Fruit fly (Drosophila melanogaster) whole organism, embryonic: ENCODE results near the gene ETHR.

Experiments used
- CG10267 ChIP-seq: fragments of 200-800 bp; sonication (Bioruptor generic); optimal IDR thresholded peaks from 2 replicates; lab custom pipeline; 2018; ENCODE audit warnings: missing biosample characterization, mild to moderate bottlenecking, missing genetic modification characterization, moderate library complexity
- CG10431 ChIP-seq: fragments of 200-800 bp; sonication (Bioruptor generic); optimal IDR thresholded peaks from 3 replicates; lab custom pipeline; 2018; ENCODE audit warnings: missing biosample characterization, mild to moderate bottlenecking, missing genetic modification characterization
- CG10979 ChIP-seq: fragments of 200-800 bp; sonication (Bioruptor generic); optimal IDR thresholded peaks from 2 replicates; lab custom pipeline; 2018; ENCODE audit warnings: missing biosample characterization, mild to moderate bottlenecking, missing genetic modification characterization, moderate library complexity
- CG11247 ChIP-seq: fragments of 200-800 bp; sonication (Bioruptor generic); IDR thresholded peaks from 2 replicates; pipeline ENCODE4 v1.3.6; 2022; ENCODE audit warnings: missing biosample characterization, missing genetic modification characterization
- CG11723 ChIP-seq: fragments of 200-800 bp; sonication (Bioruptor generic); optimal IDR thresholded peaks from 2 replicates; lab custom pipeline; 2017; ENCODE audit warnings: missing biosample characterization, mild to moderate bottlenecking, missing genetic modification characterization
- CG12236 ChIP-seq: fragments of 200-800 bp; sonication (Bioruptor generic); optimal IDR thresholded peaks from 2 replicates; lab custom pipeline; 2016; ENCODE audit warnings: missing biosample characterization, missing genetic modification characterization
- CG14860 ChIP-seq: fragments of 200-800 bp; sonication (Bioruptor generic); IDR thresholded peaks from 3 replicates; pipeline ENCODE4 v1.3.6; 2022; ENCODE audit warnings: missing biosample characterization, missing genetic modification characterization; ENCODE audit not compliant: partially characterized antibody
- CG15601 ChIP-seq: fragments of 200-800 bp; sonication (Bioruptor generic); optimal IDR thresholded peaks from 3 replicates; lab custom pipeline; 2019; ENCODE audit warnings: missing biosample characterization, mild to moderate bottlenecking, missing genetic modification characterization, moderate library complexity
- CG16779 ChIP-seq: fragments of 200-800 bp; sonication (Bioruptor generic); IDR thresholded peaks from 2 replicates; pipeline ENCODE4 v1.3.6; 2022; ENCODE audit warnings: missing biosample characterization, missing genetic modification characterization
- CG17912 ChIP-seq: fragments of 200-800 bp; sonication (Bioruptor generic); optimal IDR thresholded peaks from 2 replicates; lab custom pipeline; 2018; ENCODE audit warnings: missing biosample characterization, mild to moderate bottlenecking, missing genetic modification characterization
- CG2116 ChIP-seq: fragments of 200-800 bp; sonication (Bioruptor generic); optimal IDR thresholded peaks from 3 replicates; lab custom pipeline; 2018; ENCODE audit warnings: missing biosample characterization, mild to moderate bottlenecking, missing genetic modification characterization
- CG2678 ChIP-seq: fragments of 200-800 bp; sonication (Bioruptor generic); optimal IDR thresholded peaks from 3 replicates; lab custom pipeline; 2019; ENCODE audit warnings: missing biosample characterization, mild to moderate bottlenecking, missing genetic modification characterization, moderate library complexity
- CG2712 ChIP-seq: fragments of 200-800 bp; optimal IDR thresholded peaks from 3 replicates; lab custom pipeline; 2019; ENCODE audit warnings: missing biosample characterization, mild to moderate bottlenecking, missing genetic modification characterization, moderate library complexity
- CG32532 ChIP-seq: fragments of 200-800 bp; sonication (Bioruptor generic); IDR thresholded peaks from 2 replicates; pipeline ENCODE4 v1.3.6; 2022; ENCODE audit warnings: missing biosample characterization, missing genetic modification characterization
- CG3995 ChIP-seq: fragments of 200-800 bp; sonication (Bioruptor generic); optimal IDR thresholded peaks from 3 replicates; lab custom pipeline; 2016; ENCODE audit warnings: missing biosample characterization, missing genetic modification characterization
- CG4707 ChIP-seq: fragments of 200-800 bp; sonication (Bioruptor generic); optimal IDR thresholded peaks from 2 replicates; lab custom pipeline; 2018; ENCODE audit warnings: missing biosample characterization, mild to moderate bottlenecking, missing genetic modification characterization, moderate library complexity
- CG5245 ChIP-seq: fragments of 200-800 bp; sonication (Bioruptor generic); optimal IDR thresholded peaks from 3 replicates; lab custom pipeline; 2016; ENCODE audit warnings: missing biosample characterization, missing genetic modification characterization
- CG5953 ChIP-seq: fragments of 200-800 bp; sonication (Bioruptor generic); IDR thresholded peaks from 2 replicates; pipeline ENCODE4 v1.3.6; 2022; ENCODE audit warnings: missing biosample characterization, missing genetic modification characterization
- CG7357 ChIP-seq: fragments of 200-800 bp; sonication (Bioruptor generic); IDR thresholded peaks from 3 replicates; pipeline ENCODE4 v1.3.6; 2022; ENCODE audit warnings: missing biosample characterization, missing genetic modification characterization
- CG7839 ChIP-seq: fragments of 200-800 bp; sonication (Bioruptor generic); optimal IDR thresholded peaks from 3 replicates; lab custom pipeline; 2018; ENCODE audit warnings: missing biosample characterization, mild to moderate bottlenecking, missing genetic modification characterization, moderate library complexity
- Chrac-16 ChIP-seq: fragments of 200-800 bp; sonication (Bioruptor generic); optimal IDR thresholded peaks from 3 replicates; lab custom pipeline; 2016; ENCODE audit warnings: missing biosample characterization, missing genetic modification characterization
- Dll ChIP-seq: fragments of 200-800 bp; sonication (Bioruptor generic); IDR thresholded peaks from 4 replicates; pipeline ENCODE4 v1.3.6; 2022; ENCODE audit warnings: missing biosample characterization, missing genetic modification characterization; ENCODE audit not compliant: partially characterized antibody
- E2f1 ChIP-seq: fragments of 200-800 bp; sonication (Bioruptor generic); IDR thresholded peaks from 2 replicates; pipeline ENCODE4 v1.3.6; 2022; ENCODE audit warnings: missing biosample characterization, missing genetic modification characterization
- Fer2 ChIP-seq: fragments of 200-800 bp; sonication (Bioruptor generic); optimal IDR thresholded peaks from 2 replicates; lab custom pipeline; 2018; ENCODE audit warnings: missing biosample characterization, mild to moderate bottlenecking, missing genetic modification characterization, moderate library complexity
- Meics ChIP-seq: fragments of 200-800 bp; sonication (Bioruptor generic); optimal IDR thresholded peaks from 2 replicates; lab custom pipeline; 2017; ENCODE audit warnings: missing biosample characterization, mild to moderate bottlenecking, missing genetic modification characterization
- Nf-YA ChIP-seq: fragments of 200-800 bp; sonication (Bioruptor generic); IDR thresholded peaks from 2 replicates; pipeline ENCODE4 v1.3.6; 2022; ENCODE audit warnings: missing biosample characterization, missing genetic modification characterization
- Nf-YB ChIP-seq: fragments of 200-800 bp; sonication (Bioruptor generic); optimal IDR thresholded peaks from 3 replicates; lab custom pipeline; 2019; ENCODE audit warnings: missing biosample characterization, mild to moderate bottlenecking, missing genetic modification characterization, moderate library complexity
- NfI ChIP-seq: fragments of 200-800 bp; sonication (Bioruptor generic); optimal IDR thresholded peaks from 3 replicates; lab custom pipeline; 2018; ENCODE audit warnings: missing biosample characterization, mild to moderate bottlenecking, missing genetic modification characterization, moderate library complexity
- Opbp ChIP-seq: fragments of 200-800 bp; sonication (Bioruptor generic); IDR thresholded peaks from 3 replicates; pipeline ENCODE4 v1.3.6; 2022; ENCODE audit warnings: missing biosample characterization, missing genetic modification characterization; ENCODE audit not compliant: partially characterized antibody
- Stat92E ChIP-seq, 3 experiments: fragments of >200 bp in 2 of 3; fragments of 200-800 bp in 1 of 3; sonication (Bioruptor generic) in 1 of 3; optimal IDR thresholded peaks; 2 replicates each; lab custom pipeline; 2017 to 2019; ENCODE audit warnings: missing biosample characterization in 3 of 3, missing genetic modification characterization in 3 of 3, mild to moderate bottlenecking in 1 of 3, moderate library complexity in 1 of 3
- ap ChIP-seq: fragments of 200-800 bp; sonication (Bioruptor generic); IDR thresholded peaks from 2 replicates; pipeline ENCODE4 v1.3.6; 2022; ENCODE audit warnings: missing biosample characterization, missing genetic modification characterization
- ase ChIP-seq: fragments of 200-800 bp; sonication (Bioruptor generic); IDR thresholded peaks from 3 replicates; pipeline ENCODE4 v1.3.6; 2022; ENCODE audit warnings: missing biosample characterization, missing genetic modification characterization
- chm ChIP-seq: fragments of 200-800 bp; sonication (Bioruptor generic); IDR thresholded peaks from 2 replicates; pipeline ENCODE4 v1.3.6; 2022; ENCODE audit warnings: missing biosample characterization, missing genetic modification characterization
- crc ChIP-seq: fragments of 200-800 bp; sonication (Bioruptor generic); optimal IDR thresholded peaks from 2 replicates; lab custom pipeline; 2016; ENCODE audit warnings: missing biosample characterization, missing genetic modification characterization
- dmrt99B ChIP-seq: fragments of 200-800 bp; sonication (Bioruptor generic); optimal IDR thresholded peaks from 2 replicates; lab custom pipeline; 2018; ENCODE audit warnings: missing biosample characterization, mild to moderate bottlenecking, missing genetic modification characterization, moderate library complexity
- hkb ChIP-seq, 2 experiments: fragments of 200-800 bp in 1 of 2; fragments of >200 bp in 1 of 2; sonication (Bioruptor generic) in 1 of 2; IDR thresholded peaks in 1 of 2; optimal IDR thresholded peaks in 1 of 2; 2 replicates each; pipeline versions ENCODE4 v1.3.6 to Lab custom; 2017 to 2022; ENCODE audit warnings: missing biosample characterization in 1 of 2, missing genetic modification characterization in 1 of 2
- jing ChIP-seq: fragments of 200-800 bp; sonication (Bioruptor generic); optimal IDR thresholded peaks from 2 replicates; lab custom pipeline; 2018; ENCODE audit warnings: missing biosample characterization, mild to moderate bottlenecking, missing genetic modification characterization
- lmd ChIP-seq: fragments of 200-800 bp; sonication (Bioruptor generic); IDR thresholded peaks from 2 replicates; pipeline ENCODE4 v1.3.6; 2022; ENCODE audit warnings: missing biosample characterization, missing genetic modification characterization
- otp ChIP-seq: fragments of 200-800 bp; sonication (Bioruptor generic); IDR thresholded peaks from 3 replicates; pipeline ENCODE4, ENCODE4 v1.3.6; 2022; ENCODE audit warnings: missing biosample characterization, missing genetic modification characterization
- pan ChIP-seq, 4 experiments: fragments of >200 bp in 3 of 4; fragments of 200-800 bp in 1 of 4; sonication (Bioruptor generic) in 1 of 4; optimal IDR thresholded peaks in 3 of 4; IDR thresholded peaks in 1 of 4; 2 replicates each; pipeline versions ENCODE4 v1.3.6 to Lab custom; 2017 to 2022; ENCODE audit warnings: missing biosample characterization in 2 of 4, missing genetic modification characterization in 2 of 4, mixed read lengths in 1 of 4
- pros ChIP-seq: fragments of 200-800 bp; sonication (Bioruptor generic); optimal IDR thresholded peaks from 3 replicates; lab custom pipeline; 2019; ENCODE audit warnings: missing biosample characterization, mild to moderate bottlenecking, missing genetic modification characterization, moderate library complexity
- pzg ChIP-seq: fragments of 200-800 bp; sonication (Bioruptor generic); optimal IDR thresholded peaks from 3 replicates; lab custom pipeline; 2018; ENCODE audit warnings: missing biosample characterization, mild to moderate bottlenecking, missing genetic modification characterization, moderate library complexity
- sens ChIP-seq: fragments of 200-800 bp; sonication (Bioruptor generic); peaks from one replicate; lab custom pipeline; 2016; ENCODE audit warnings: missing biosample characterization, missing genetic modification characterization
- seq ChIP-seq: fragments of 200-800 bp; sonication (Bioruptor generic); IDR thresholded peaks from 2 replicates; pipeline ENCODE4 v1.3.6; 2022; ENCODE audit warnings: missing biosample characterization, missing genetic modification characterization
- slou ChIP-seq: fragments of 200-800 bp; sonication (Bioruptor generic); optimal IDR thresholded peaks from 3 replicates; lab custom pipeline; 2016; ENCODE audit warnings: missing biosample characterization, missing genetic modification characterization
- tgo ChIP-seq: fragments of 200-800 bp; sonication (Bioruptor generic); IDR thresholded peaks from 3 replicates; pipeline ENCODE4 v1.3.6; 2022; ENCODE audit warnings: missing biosample characterization, missing genetic modification characterization
- tin ChIP-seq: fragments of 200-800 bp; sonication (Bioruptor generic); optimal IDR thresholded peaks from 3 replicates; lab custom pipeline; 2016; ENCODE audit warnings: missing biosample characterization, missing genetic modification characterization
- wdn ChIP-seq: fragments of 200-800 bp; sonication (Bioruptor generic); IDR thresholded peaks from 2 replicates; pipeline ENCODE4 v1.3.6; 2022; ENCODE audit warnings: missing biosample characterization, missing genetic modification characterization
- zf30C ChIP-seq: fragments of 200-800 bp; sonication (Bioruptor generic); optimal IDR thresholded peaks from 3 replicates; lab custom pipeline; 2018; ENCODE audit warnings: missing biosample characterization, mild to moderate bottlenecking, missing genetic modification characterization

The ETHR gene

dm6 chr3R:21263177-21263576 lies 16.4 kb downstream of the ETHR start (continued):
- TF ChIP-seq Chrac-16 (GFP tag; lab: Kevin White, UChicago) (no peak), Dll (GFP tag; lab: Robert Waterston, UW) (no peak), sens (GFP tag; lab: Kevin White, UChicago) (peak; percentile 78), CG3995 (GFP tag; lab: Kevin White, UChicago) (no peak), chm (GFP tag; lab: Robert Waterston, UW) (peak; percentile 76), Fer2 (tag; lab: Kevin White, UChicago) (no peak), slou (GFP tag; lab: Kevin White, UChicago) (no peak), seq (GFP tag; lab: Robert Waterston, UW) (peak; percentile 59), CG2116 (peak; percentile 33), Opbp (GFP tag; lab: Robert Waterston, UW) (no peak), CG32532 (GFP tag; lab: Robert Waterston, UW) (peak; percentile 39; the same call in 1 of the 2 replicates), dmrt99B (tag; lab: Kevin White, UChicago) (no peak), pzg (GFP tag; lab: Kevin White, UChicago) (no peak), CG7357 (GFP tag; lab: Robert Waterston, UW) (no peak), CG7839 (peak; percentile 28), ap (GFP tag; lab: Robert Waterston, UW) (peak; percentile 38; the same call in 1 of the 2 replicates), CG17912 (GFP tag; lab: Kevin White, UChicago) (no peak), CG12236 (GFP tag; lab: Kevin White, UChicago) (no peak), tgo (GFP tag; lab: Robert Waterston, UW) (no peak), Meics (peak; percentile 43), NfI (GFP tag; lab: Kevin White, UChicago) (peak; percentile 61), Stat92E (GFP tag; optimal IDR thresholded peaks at IDR 0.05; lab: Kevin White, UChicago) (no peak), CG14860 (GFP tag; lab: Robert Waterston, UW) (no peak), CG10979 (peak; percentile 12), hkb (optimal IDR thresholded peaks at IDR 0.05; lab: Kevin White, UChicago) (no peak), hkb (GFP tag; IDR thresholded peaks at IDR 0.05; lab: Robert Waterston, UW) (peak; percentile 56), CG4707 (GFP tag; lab: Kevin White, UChicago) (peak; percentile 31), CG10267 (tag; lab: Kevin White, UChicago) (peak; percentile 6), tin (GFP tag; lab: Kevin White, UChicago) (no peak), lmd (GFP tag; lab: Robert Waterston, UW) (peak; percentile 27; the same call in 1 of the 2 replicates), CG5953 (peak; percentile 19; the same call in 1 of the 2 replicates), CG11723 (GFP tag; lab: Kevin White, UChicago) (peak; percentile 20), Nf-YA (GFP tag; lab: Robert Waterston, UW) (0 out of 2 replicates have a peak, but pooled peaks have one; percentile 38), wdn (GFP tag; lab: Robert Waterston, UW) (0 out of 2 replicates have a peak, but pooled peaks have one; percentile 15), crc (GFP tag; lab: Kevin White, UChicago) (no peak), CG2712 (tag; lab: Kevin White, UChicago) (peak; percentile 4), CG15601 (tag; lab: Kevin White, UChicago) (peak; percentile 12), CG5245 (GFP tag; lab: Kevin White, UChicago) (no peak), otp (peak; percentile 68; the same call in 2 of the 3 replicates), E2f1 (GFP tag; lab: Robert Waterston, UW) (no peak), CG2678 (tag; lab: Kevin White, UChicago) (peak; percentile 13), Nf-YB (GFP tag; lab: Kevin White, UChicago) (peak; percentile 17), pan (optimal IDR thresholded peaks at IDR 0.05; lab: Kevin White, UChicago) (no peak), pan (GFP tag; optimal IDR thresholded peaks at IDR 0.05 in 1 of 2, IDR thresholded peaks at IDR 0.05 in 1 of 2) (peak in 1 of 2 experiments; percentile 68), ase (GFP tag; lab: Robert Waterston, UW) (peak; percentile 63; the same call in 2 of the 3 replicates), zf30C (GFP tag; lab: Kevin White, UChicago) (no peak), CG10431 (GFP tag; lab: Kevin White, UChicago) (peak; percentile 9), pros (no peak), CG16779 (GFP tag; lab: Robert Waterston, UW) (no peak), CG11247 (peak; percentile 47), jing (GFP tag; lab: Kevin White, UChicago) (no peak)
